Worm (Caenorhabditis elegans) whole organism, L4 larva: ENCODE measurements around the gene egl-36.
A peak's percentile ranks its signal among the peaks of the same experiment; 100 is the strongest.

Source experiments
- F26F4.8 ChIP-seq: fragments of 200-800 bp; sonication (Bioruptor generic); conservative IDR thresholded peaks from 2 replicates; pipeline ENCODE4 v1.3.6; 2022; ENCODE audit warnings: missing genetic modification characterization, missing compliant biosample characterization
- F37D6.2 ChIP-seq: sonication (generic microtip); optimal IDR thresholded peaks from 2 replicates; lab custom pipeline; 2016; ENCODE audit warnings: mild to moderate bottlenecking, missing genetic modification characterization, missing compliant biosample characterization
- F44E2.7 ChIP-seq: fragments of 200-800 bp; sonication (Bioruptor generic); IDR thresholded peaks from 2 replicates; pipeline ENCODE4 v2.1.2; 2022; ENCODE audit warnings: missing genetic modification characterization, missing compliant biosample characterization
- R02D3.7 ChIP-seq: fragments of 150-350 bp; sonication (generic microtip); optimal IDR thresholded peaks from 3 replicates; lab custom pipeline; 2014; ENCODE audit warnings: missing biosample characterization, missing genetic modification characterization
- T20F7.1 ChIP-seq: fragments of 200-800 bp; sonication (Bioruptor generic); optimal IDR thresholded peaks from 2 replicates; lab custom pipeline; 2018; ENCODE audit warnings: mild to moderate bottlenecking, missing genetic modification characterization, missing compliant biosample characterization
- ZK546.5 ChIP-seq, 2 experiments: sonication (generic microtip); optimal IDR thresholded peaks; 2 replicates each; lab custom pipeline; 2017; ENCODE audit warnings: missing biosample characterization in 2 of 2, missing genetic modification characterization in 2 of 2
- aha-1 ChIP-seq: fragments of 150-350 bp; peaks from one replicate; lab custom pipeline; 2014; ENCODE audit warnings: missing biosample characterization, missing genetic modification characterization
- arid-1 ChIP-seq: fragments of 200-800 bp; sonication (Bioruptor generic); conservative IDR thresholded peaks from 2 replicates; pipeline ENCODE4 v1.3.6; 2022; ENCODE audit warnings: missing genetic modification reagents, missing genetic modification characterization, missing compliant biosample characterization
- ceh-20 ChIP-seq: fragments of 200-800 bp; sonication (Bioruptor generic); IDR thresholded peaks from 2 replicates; pipeline ENCODE4 v1.3.6; 2022; ENCODE audit warnings: missing genetic modification reagents, missing genetic modification characterization, missing compliant biosample characterization
- ceh-28 ChIP-seq: fragments of 150-350 bp; optimal IDR thresholded peaks from 2 replicates; lab custom pipeline; 2014; ENCODE audit warnings: missing biosample characterization, missing genetic modification reagents, missing genetic modification characterization
- ceh-32 ChIP-seq: sonication (generic microtip); optimal IDR thresholded peaks from 2 replicates; lab custom pipeline; 2016; ENCODE audit warnings: mild to moderate bottlenecking, missing genetic modification characterization, missing compliant biosample characterization; ENCODE audit not compliant: poor library complexity
- ceh-44 ChIP-seq: fragments of 200-800 bp; sonication (Bioruptor generic); IDR thresholded peaks from 2 replicates; pipeline ENCODE4 v1.3.6; 2022; ENCODE audit warnings: missing genetic modification reagents, missing genetic modification characterization, missing compliant biosample characterization
- ceh-82 ChIP-seq: sonication (generic microtip); optimal IDR thresholded peaks from 2 replicates; lab custom pipeline; 2017; ENCODE audit warnings: missing biosample characterization, missing genetic modification characterization
- ces-1 ChIP-seq: fragments of 150-350 bp; sonication (generic microtip); optimal IDR thresholded peaks from 4 replicates; lab custom pipeline; 2014; ENCODE audit warnings: missing biosample characterization, missing genetic modification reagents, missing genetic modification characterization
- cey-2 ChIP-seq: sonication (generic microtip); optimal IDR thresholded peaks from 3 replicates; lab custom pipeline; 2017; ENCODE audit warnings: missing genetic modification characterization, mild to moderate bottlenecking, missing compliant biosample characterization, antibody characterized with exemption, borderline replicate concordance; ENCODE audit not compliant: insufficient read depth
- ctbp-1 ChIP-seq: fragments of 200-800 bp; sonication (Bioruptor generic); IDR thresholded peaks from 2 replicates; pipeline ENCODE4 v1.3.6; 2022; ENCODE audit warnings: missing genetic modification reagents, missing genetic modification characterization, missing compliant biosample characterization
- daf-16 ChIP-seq, 3 experiments: sonication (generic microtip); optimal IDR thresholded peaks; 2 replicates each; lab custom pipeline; 2016 to 2017; ENCODE audit warnings: missing genetic modification characterization in 3 of 3, missing genetic modification reagents in 3 of 3, mild to moderate bottlenecking in 2 of 3, missing compliant biosample characterization in 2 of 3, missing biosample characterization in 1 of 3, moderate library complexity in 1 of 3
- dmd-6 ChIP-seq: fragments of 200-800 bp; sonication (Bioruptor generic); IDR thresholded peaks from 2 replicates; pipeline ENCODE4 v1.3.6; 2022; ENCODE audit warnings: missing genetic modification reagents, missing genetic modification characterization, missing compliant biosample characterization
- dmd-8 ChIP-seq: fragments of 200-800 bp; sonication (Bioruptor generic); IDR thresholded peaks from 2 replicates; pipeline ENCODE4 v1.3.6; 2022; ENCODE audit warnings: missing genetic modification characterization, missing compliant biosample characterization
- dpl-1 ChIP-seq: fragments of 150-350 bp; optimal IDR thresholded peaks from 2 replicates; lab custom pipeline; 2014; ENCODE audit warnings: missing biosample characterization, missing genetic modification reagents, missing genetic modification characterization
- duxl-1 ChIP-seq: sonication (generic microtip); optimal IDR thresholded peaks from 2 replicates; lab custom pipeline; 2016; ENCODE audit warnings: mild to moderate bottlenecking, missing genetic modification characterization, moderate library complexity, missing compliant biosample characterization; ENCODE audit not compliant: poor library complexity
- egl-27 ChIP-seq: sonication (generic microtip); optimal IDR thresholded peaks from 3 replicates; lab custom pipeline; 2017; ENCODE audit warnings: missing biosample characterization, missing genetic modification reagents, missing genetic modification characterization
- egl-43 ChIP-seq: fragments of 200-800 bp; sonication (Bioruptor generic); IDR thresholded peaks from 2 replicates; pipeline ENCODE4 v1.3.6; 2022; ENCODE audit warnings: missing genetic modification reagents, missing genetic modification characterization, missing compliant biosample characterization
- fkh-10 ChIP-seq: fragments of 150-350 bp; optimal IDR thresholded peaks from 2 replicates; lab custom pipeline; 2014; ENCODE audit warnings: missing biosample characterization, missing genetic modification reagents, missing genetic modification characterization
- fos-1 ChIP-seq: fragments of 150-350 bp; optimal IDR thresholded peaks from 2 replicates; lab custom pipeline; 2014; ENCODE audit warnings: missing biosample characterization, missing genetic modification characterization
- hmg-1.1 ChIP-seq: fragments of 200-800 bp; sonication (Bioruptor generic); IDR thresholded peaks from 2 replicates; pipeline ENCODE4 v1.3.6; 2022; ENCODE audit warnings: missing genetic modification reagents, missing genetic modification characterization, missing compliant biosample characterization
- jun-1 ChIP-seq: fragments of 150-350 bp; optimal IDR thresholded peaks from 2 replicates; lab custom pipeline; 2014; ENCODE audit warnings: missing biosample characterization, missing genetic modification reagents, missing genetic modification characterization
- lim-7 ChIP-seq: fragments of 200-800 bp; sonication (Bioruptor generic); IDR thresholded peaks from 2 replicates; pipeline ENCODE4 v1.3.6; 2022; ENCODE audit warnings: missing genetic modification characterization, missing compliant biosample characterization
- lin-1 ChIP-seq: fragments of 200-800 bp; sonication (Bioruptor generic); IDR thresholded peaks from 2 replicates; pipeline ENCODE4 v1.3.6; 2022; ENCODE audit warnings: missing genetic modification reagents, missing genetic modification characterization, missing compliant biosample characterization
- lin-15B ChIP-seq: fragments of 150-350 bp; sonication (generic microtip); optimal IDR thresholded peaks from 3 replicates; lab custom pipeline; 2014; ENCODE audit warnings: missing biosample characterization, missing genetic modification characterization
- lin-38 ChIP-seq: fragments of 200-800 bp; sonication (Bioruptor generic); IDR thresholded peaks from 2 replicates; pipeline ENCODE4 v1.3.6; 2022; ENCODE audit warnings: missing genetic modification reagents, missing genetic modification characterization, missing compliant biosample characterization
- lin-39 ChIP-seq: fragments of 150-350 bp; optimal IDR thresholded peaks from 2 replicates; lab custom pipeline; 2014; ENCODE audit warnings: missing biosample characterization, missing genetic modification reagents, missing genetic modification characterization
- mdl-1 ChIP-seq, 2 experiments: fragments of 150-350 bp in 1 of 2; sonication (generic microtip) in 1 of 2; optimal IDR thresholded peaks; 2 replicates each; lab custom pipeline; 2014 to 2017; ENCODE audit warnings: missing biosample characterization in 2 of 2, missing genetic modification characterization in 2 of 2
- mes-2 ChIP-seq: sonication (generic microtip); optimal IDR thresholded peaks from 2 replicates; lab custom pipeline; 2016; ENCODE audit warnings: missing genotype, mild to moderate bottlenecking, missing genetic modification characterization, missing compliant biosample characterization; ENCODE audit not compliant: poor library complexity, severe bottlenecking
- mxl-2 ChIP-seq: fragments of 200-800 bp; sonication (Bioruptor generic); conservative IDR thresholded peaks from 2 replicates; pipeline ENCODE4 v1.3.6; 2022; ENCODE audit warnings: missing genetic modification reagents, missing genetic modification characterization, missing compliant biosample characterization
- nhr-102 ChIP-seq: sonication (generic microtip); optimal IDR thresholded peaks from 2 replicates; lab custom pipeline; 2016; ENCODE audit warnings: mild to moderate bottlenecking, missing genetic modification characterization, moderate library complexity, missing compliant biosample characterization
- nhr-111 ChIP-seq: fragments of 200-800 bp; sonication (Bioruptor generic); optimal IDR thresholded peaks from 2 replicates; lab custom pipeline; 2018; ENCODE audit warnings: mild to moderate bottlenecking, missing genetic modification characterization, missing compliant biosample characterization
- nhr-237 ChIP-seq: sonication (generic microtip); optimal IDR thresholded peaks from 2 replicates; lab custom pipeline; 2017; ENCODE audit warnings: missing biosample characterization, missing genetic modification characterization
- nhr-76 ChIP-seq: fragments of 150-350 bp; optimal IDR thresholded peaks from 2 replicates; lab custom pipeline; 2014; ENCODE audit warnings: missing biosample characterization, missing genetic modification characterization
- saeg-2 ChIP-seq: fragments of 200-800 bp; sonication (Bioruptor generic); IDR thresholded peaks from 2 replicates; pipeline ENCODE4 v1.3.6; 2022; ENCODE audit warnings: missing genetic modification reagents, missing genetic modification characterization, missing compliant biosample characterization
- set-16 ChIP-seq: fragments of 200-800 bp; sonication (Bioruptor generic); IDR thresholded peaks from 2 replicates; pipeline ENCODE4 v1.3.6; 2022; ENCODE audit warnings: missing genetic modification reagents, missing genetic modification characterization, missing compliant biosample characterization
- skn-1 ChIP-seq: fragments of 150-350 bp; optimal IDR thresholded peaks from 2 replicates; lab custom pipeline; 2014; ENCODE audit warnings: missing biosample characterization, missing genetic modification characterization
- snpc-1.2 ChIP-seq: fragments of 200-800 bp; sonication (Bioruptor generic); IDR thresholded peaks from 2 replicates; pipeline ENCODE4 v1.3.6; 2022; ENCODE audit warnings: missing genetic modification reagents, missing genetic modification characterization, missing compliant biosample characterization
- spr-1 ChIP-seq: sonication (generic microtip); optimal IDR thresholded peaks from 2 replicates; lab custom pipeline; 2016; ENCODE audit warnings: mild to moderate bottlenecking, missing genetic modification characterization, missing compliant biosample characterization
- unc-130 ChIP-seq: sonication (generic microtip); optimal IDR thresholded peaks from 2 replicates; lab custom pipeline; 2016; ENCODE audit warnings: missing genetic modification reagents, missing genetic modification characterization, missing compliant biosample characterization
- unc-39 ChIP-seq: sonication (generic microtip); optimal IDR thresholded peaks from 2 replicates; lab custom pipeline; 2017; ENCODE audit warnings: missing biosample characterization, missing genetic modification characterization
- zfp-2 ChIP-seq: sonication (generic microtip); optimal IDR thresholded peaks from 2 replicates; lab custom pipeline; 2016; ENCODE audit warnings: mild to moderate bottlenecking, missing genetic modification characterization, missing compliant biosample characterization
- zfp-3 ChIP-seq: fragments of 200-800 bp; sonication (Bioruptor generic); conservative IDR thresholded peaks from 2 replicates; pipeline ENCODE4 v1.3.6; 2022; ENCODE audit warnings: missing genetic modification reagents, missing genetic modification characterization, missing compliant biosample characterization
- zip-11 ChIP-seq: fragments of 200-800 bp; sonication (Bioruptor generic); IDR thresholded peaks from 2 replicates; pipeline ENCODE4 v1.3.6; 2022; ENCODE audit warnings: missing genetic modification characterization, missing compliant biosample characterization
- zip-2 ChIP-seq: fragments of 150-350 bp; optimal IDR thresholded peaks from 2 replicates; lab custom pipeline; 2014; ENCODE audit warnings: missing biosample characterization, missing genetic modification characterization
- ztf-11 ChIP-seq: fragments of 150-350 bp; optimal IDR thresholded peaks from 2 replicates; lab custom pipeline; 2014; ENCODE audit warnings: missing biosample characterization, missing genetic modification characterization

The egl-36 gene

ce11 chrX:10731837-10732236 lies 2.3 kb upstream of the egl-36 start:
- TF ChIP-seq ceh-28 (tag; lab: Kevin White, UChicago) (no peak), aha-1 (tag; lab: Kevin White, UChicago) (no peak), dmd-8 (GFP tag; lab: Robert Waterston, UW) (peak; percentile 77; the same call in 1 of the 2 replicates), egl-43 (no peak), lin-38 (GFP tag; lab: Robert Waterston, UW) (no peak), nhr-76 (tag; lab: Kevin White, UChicago) (no peak), daf-16 (GFP tag; optimal IDR thresholded peaks at IDR 0.05; lab: Kevin White, UChicago) (peak; percentile 30 to 76), daf-16 (tag; optimal IDR thresholded peaks at IDR 0.05; lab: Kevin White, UChicago) (no peak), fos-1 (tag; lab: Kevin White, UChicago) (no peak), dpl-1 (GFP tag; lab: Kevin White, UChicago) (no peak), set-16 (GFP tag; lab: Robert Waterston, UW) (no peak), nhr-111 (GFP tag; lab: Kevin White, UChicago) (no peak), zfp-3 (GFP tag; lab: Robert Waterston, UW) (0 out of 2 replicates have a peak, but pooled peaks have one; percentile 24), lin-39 (tag; lab: Kevin White, UChicago) (no peak), ctbp-1 (GFP tag; lab: Robert Waterston, UW) (0 out of 2 replicates have a peak, but pooled peaks have one; percentile 34), ztf-11 (tag; lab: Kevin White, UChicago) (no peak), dmd-6 (peak; percentile 47; the same call in 1 of the 2 replicates), F37D6.2 (tag; lab: Kevin White, UChicago) (no peak), nhr-237 (tag; lab: Kevin White, UChicago) (no peak), lin-15B (tag; lab: Kevin White, UChicago) (no peak), fkh-10 (no peak), lin-1 (GFP tag; lab: Robert Waterston, UW) (no peak), mes-2 (tag; lab: Kevin White, UChicago) (no peak), snpc-1.2 (GFP tag; lab: Robert Waterston, UW) (no peak), zip-11 (GFP tag; lab: Robert Waterston, UW) (no peak), egl-27 (no peak), R02D3.7 (tag; lab: Kevin White, UChicago) (no peak), ceh-44 (GFP tag; lab: Robert Waterston, UW) (0 out of 2 replicates have a peak, but pooled peaks have one; percentile 37), ceh-32 (tag; lab: Kevin White, UChicago) (no peak), mdl-1 (tag; optimal IDR thresholded peaks at IDR 0.05; lab: Kevin White, UChicago) (no peak), nhr-102 (tag; lab: Kevin White, UChicago) (no peak), lim-7 (GFP tag; lab: Robert Waterston, UW) (no peak), hmg-1.1 (GFP tag; lab: Robert Waterston, UW) (peak; percentile 67), ceh-82 (tag; lab: Kevin White, UChicago) (no peak), zip-2 (tag; lab: Kevin White, UChicago) (no peak), unc-39 (tag; lab: Kevin White, UChicago) (no peak), F44E2.7 (GFP tag; lab: Robert Waterston, UW) (0 out of 2 replicates have a peak, but pooled peaks have one; percentile 44), zfp-2 (tag; lab: Kevin White, UChicago) (no peak), skn-1 (tag; lab: Kevin White, UChicago) (no peak), ZK546.5 (tag; optimal IDR thresholded peaks at IDR 0.05; lab: Kevin White, UChicago) (no peak), T20F7.1 (GFP tag; lab: Kevin White, UChicago) (peak; percentile 28), saeg-2 (GFP tag; lab: Robert Waterston, UW) (no peak), ceh-20 (GFP tag; lab: Robert Waterston, UW) (0 out of 2 replicates have a peak, but pooled peaks have one; percentile 21), unc-130 (peak; percentile 62), spr-1 (tag; lab: Kevin White, UChicago) (no peak), F26F4.8 (GFP tag; lab: Robert Waterston, UW) (peak; percentile 70; the same call in 1 of the 2 replicates), arid-1 (peak; percentile 57; the same call in 1 of the 2 replicates), mxl-2 (no peak), duxl-1 (no peak), cey-2 (tag; lab: Kevin White, UChicago) (no peak), jun-1 (no peak), ces-1 (no peak)
